Worm (Caenorhabditis elegans) whole organism, late embryonic: ENCODE results near the gene B0272.3.

ENCODE experiments used
- C08G9.2 ChIP-seq: sonication (generic microtip); optimal IDR thresholded peaks from 2 replicates; lab custom pipeline; 2016; ENCODE audit warnings: mild to moderate bottlenecking, missing genetic modification characterization, moderate library complexity, missing compliant biosample characterization
- ama-1 ChIP-seq: fragments of 150-350 bp; optimal IDR thresholded peaks from 2 replicates; lab custom pipeline; 2014
- ceh-22 ChIP-seq: sonication (generic microtip); optimal IDR thresholded peaks from 2 replicates; lab custom pipeline; 2017; ENCODE audit warnings: missing biosample characterization, missing genetic modification characterization
- dmd-4 ChIP-seq: sonication (generic microtip); optimal IDR thresholded peaks from 2 replicates; lab custom pipeline; 2016; ENCODE audit warnings: borderline replicate concordance, missing genetic modification characterization, missing compliant biosample characterization
- fax-1 ChIP-seq: sonication (generic microtip); optimal IDR thresholded peaks from 2 replicates; lab custom pipeline; 2016; ENCODE audit warnings: missing genotype, missing genetic modification characterization, missing compliant biosample characterization
- hlh-8 ChIP-seq: sonication (generic microtip); optimal IDR thresholded peaks from 2 replicates; lab custom pipeline; 2016; ENCODE audit warnings: missing genotype, missing genetic modification characterization, missing compliant biosample characterization
- nfya-1 ChIP-seq: sonication (generic microtip); optimal IDR thresholded peaks from 2 replicates; lab custom pipeline; 2017; ENCODE audit warnings: missing genetic modification characterization, mild to moderate bottlenecking, missing compliant biosample characterization, antibody characterized with exemption, moderate library complexity
- nhr-11 ChIP-seq: fragments of 150-350 bp; optimal IDR thresholded peaks from 2 replicates; lab custom pipeline; 2014; ENCODE audit warnings: missing biosample characterization, missing genetic modification characterization
- pag-3 ChIP-seq: sonication (generic microtip); optimal IDR thresholded peaks from 2 replicates; lab custom pipeline; 2016; ENCODE audit warnings: missing compliant biosample characterization, missing genetic modification characterization, borderline replicate concordance
- pqm-1 ChIP-seq: sonication (generic microtip); optimal IDR thresholded peaks from 2 replicates; lab custom pipeline; 2016; ENCODE audit warnings: missing genetic modification characterization, missing compliant biosample characterization
- tbx-2 ChIP-seq: sonication (generic microtip); optimal IDR thresholded peaks from 2 replicates; lab custom pipeline; 2016; ENCODE audit warnings: missing genetic modification characterization, missing compliant biosample characterization
- unc-86 ChIP-seq: sonication (generic microtip); optimal IDR thresholded peaks from 2 replicates; lab custom pipeline; 2016; ENCODE audit warnings: missing genetic modification characterization, missing compliant biosample characterization

- no peak for TF ChIP-seq pag-3 (tag; lab: Kevin White, UChicago)
- no peak for TF ChIP-seq ama-1 (lab: Kevin White, UChicago)
- no peak for TF ChIP-seq C08G9.2 (tag; lab: Kevin White, UChicago)
- no peak for TF ChIP-seq unc-86
- TF ChIP-seq dmd-4 (tag; lab: Kevin White, UChicago): no peak
- no peak for TF ChIP-seq fax-1 (tag; lab: Kevin White, UChicago)
- TF ChIP-seq nhr-11 (tag; lab: Kevin White, UChicago): no peak
- no peak for TF ChIP-seq tbx-2 (tag; lab: Kevin White, UChicago)
- TF ChIP-seq hlh-8 (tag; lab: Kevin White, UChicago): no peak
- no peak for TF ChIP-seq ceh-22 (tag; lab: Kevin White, UChicago)
- TF ChIP-seq pqm-1 (tag; lab: Kevin White, UChicago): no peak
- no peak for TF ChIP-seq nfya-1 (tag; lab: Kevin White, UChicago)
These were observed 28.8 kb upstream of the B0272.3 start for ce11 chrX:9402464-9402863.
